Worm (Caenorhabditis elegans) whole organism, L3 larva: ENCODE measurements around the gene egg-1.

Experiments used
- R02D3.7 ChIP-seq: fragments of 150-350 bp; optimal IDR thresholded peaks from 2 replicates; lab custom pipeline; 2014; ENCODE audit warnings: missing biosample characterization, missing genetic modification characterization
- aly-2 ChIP-seq: fragments of 150-350 bp; optimal IDR thresholded peaks from 2 replicates; lab custom pipeline; 2014; ENCODE audit warnings: missing biosample characterization, missing genetic modification characterization
- ama-1 ChIP-seq: fragments of 150-350 bp; optimal IDR thresholded peaks from 2 replicates; lab custom pipeline; 2018
- elt-1 ChIP-seq: fragments of 150-350 bp; optimal IDR thresholded peaks from 2 replicates; lab custom pipeline; 2014; ENCODE audit warnings: missing biosample characterization, missing genetic modification characterization
- fos-1 ChIP-seq: fragments of 150-350 bp; optimal IDR thresholded peaks from 2 replicates; lab custom pipeline; 2014; ENCODE audit warnings: missing biosample characterization, missing genetic modification characterization
- jun-1 ChIP-seq: fragments of 150-350 bp; optimal IDR thresholded peaks from 2 replicates; lab custom pipeline; 2014; ENCODE audit warnings: missing biosample characterization, missing genetic modification reagents, missing genetic modification characterization
- mdl-1 ChIP-seq: fragments of 150-350 bp; optimal IDR thresholded peaks from 2 replicates; lab custom pipeline; 2014; ENCODE audit warnings: missing biosample characterization, missing genetic modification characterization
- nhr-11 ChIP-seq: fragments of 150-350 bp; optimal IDR thresholded peaks from 2 replicates; lab custom pipeline; 2014; ENCODE audit warnings: missing biosample characterization, missing genetic modification characterization
- nhr-12 ChIP-seq: fragments of 150-350 bp; optimal IDR thresholded peaks from 2 replicates; lab custom pipeline; 2014; ENCODE audit warnings: missing biosample characterization, missing genetic modification characterization
- nhr-237 ChIP-seq: fragments of 150-350 bp; optimal IDR thresholded peaks from 2 replicates; lab custom pipeline; 2014; ENCODE audit warnings: missing biosample characterization, missing genetic modification characterization
- nhr-28 ChIP-seq: fragments of 150-350 bp; optimal IDR thresholded peaks from 2 replicates; lab custom pipeline; 2014; ENCODE audit warnings: missing biosample characterization, missing genetic modification characterization
- skn-1 ChIP-seq: fragments of 150-350 bp; optimal IDR thresholded peaks from 2 replicates; lab custom pipeline; 2014; ENCODE audit warnings: missing biosample characterization, missing genetic modification characterization
- ztf-11 ChIP-seq: fragments of 150-350 bp; optimal IDR thresholded peaks from 2 replicates; lab custom pipeline; 2014; ENCODE audit warnings: missing biosample characterization, missing genetic modification characterization

- TF ChIP-seq fos-1 (tag; lab: Kevin White, UChicago) (no peak), R02D3.7 (no peak), jun-1 (tag; lab: Kevin White, UChicago) (no peak), nhr-237 (tag; lab: Kevin White, UChicago) (no peak), skn-1 (tag; lab: Kevin White, UChicago) (no peak), nhr-12 (no peak), nhr-28 (tag; lab: Kevin White, UChicago) (no peak), nhr-11 (tag; lab: Kevin White, UChicago) (no peak), aly-2 (tag; lab: Kevin White, UChicago) (no peak), ztf-11 (tag; lab: Kevin White, UChicago) (no peak), elt-1 (tag; lab: Kevin White, UChicago) (no peak), ama-1 (lab: Kevin White, UChicago) (no peak), mdl-1 (tag; lab: Kevin White, UChicago) (no peak)
Observed at ce11 chrIII:5705228-5705888, 22.6 kb upstream of the egg-1 start, which contains the start of gene swp-1.
